Worm (Caenorhabditis elegans) whole organism, L4/young adult: ENCODE results near the gene C36H8.1.

Source experiments
- dao-5 ChIP-seq: sonication (generic microtip); optimal IDR thresholded peaks from 2 replicates; lab custom pipeline; 2016; ENCODE audit warnings: missing genotype, missing genetic modification characterization, moderate library complexity, missing compliant biosample characterization
- him-1 ChIP-seq: sonication (generic microtip); optimal IDR thresholded peaks from 2 replicates; lab custom pipeline; 2016; ENCODE audit warnings: missing genotype, missing genetic modification reagents, missing genetic modification characterization, missing compliant biosample characterization

- no peak for TF ChIP-seq him-1
- TF ChIP-seq dao-5 (tag; lab: Kevin White, UChicago), result no peak
Observed at ce11 chrIV:12719664-12720063, 24.9 kb downstream of the C36H8.1 start, which contains the start of gene idpp-7.
